Worm (Caenorhabditis elegans) whole organism, L2 larva: ENCODE measurements around the gene C34B4.5.
A peak's percentile ranks its signal among the peaks of the same experiment; 100 is the strongest.

ENCODE experiments used
- C34F6.9 ChIP-seq: fragments of 150-350 bp; optimal IDR thresholded peaks from 2 replicates; lab custom pipeline; 2014; ENCODE audit warnings: missing biosample characterization, missing genetic modification characterization
- F13H6.1 ChIP-seq: sonication (generic microtip); optimal IDR thresholded peaks from 2 replicates; lab custom pipeline; 2016; ENCODE audit warnings: missing genetic modification characterization, missing compliant biosample characterization
- R02D3.7 ChIP-seq: fragments of 150-350 bp; optimal IDR thresholded peaks from 2 replicates; lab custom pipeline; 2014; ENCODE audit warnings: missing biosample characterization, missing genetic modification characterization
- Y55F3AM.14 ChIP-seq: fragments of 200-800 bp; sonication (Bioruptor generic); optimal IDR thresholded peaks from 2 replicates; lab custom pipeline; 2018; ENCODE audit warnings: mild to moderate bottlenecking, missing genetic modification characterization, missing compliant biosample characterization
- alr-1 ChIP-seq: fragments of 150-350 bp; optimal IDR thresholded peaks from 2 replicates; lab custom pipeline; 2014; ENCODE audit warnings: missing biosample characterization, missing genetic modification characterization
- aly-2 ChIP-seq: fragments of 150-350 bp; optimal IDR thresholded peaks from 2 replicates; lab custom pipeline; 2014; ENCODE audit warnings: missing biosample characterization, missing genetic modification characterization
- ama-1 ChIP-seq: fragments of 150-350 bp; optimal IDR thresholded peaks from 2 replicates; lab custom pipeline; 2018; ENCODE audit warnings: inconsistent platforms
- blmp-1 ChIP-seq: sonication (generic microtip); optimal IDR thresholded peaks from 2 replicates; lab custom pipeline; 2017; ENCODE audit warnings: missing genetic modification characterization, mild to moderate bottlenecking, missing compliant biosample characterization, antibody characterized with exemption, moderate library complexity; ENCODE audit not compliant: insufficient read depth
- crh-2 ChIP-seq: sonication (generic microtip); optimal IDR thresholded peaks from 2 replicates; lab custom pipeline; 2017; ENCODE audit warnings: missing biosample characterization, missing genetic modification characterization
- dmd-4 ChIP-seq: sonication (generic microtip); optimal IDR thresholded peaks from 2 replicates; lab custom pipeline; 2017; ENCODE audit warnings: missing biosample characterization, missing genetic modification characterization
- elt-1 ChIP-seq: fragments of 150-350 bp; optimal IDR thresholded peaks from 2 replicates; lab custom pipeline; 2014; ENCODE audit warnings: missing biosample characterization, missing genetic modification characterization
- fos-1 ChIP-seq: fragments of 150-350 bp; optimal IDR thresholded peaks from 2 replicates; lab custom pipeline; 2014; ENCODE audit warnings: missing biosample characterization, missing genetic modification characterization
- gmeb-1 ChIP-seq: fragments of 150-350 bp; optimal IDR thresholded peaks from 2 replicates; lab custom pipeline; 2014; ENCODE audit warnings: missing biosample characterization, missing genetic modification characterization
- lin-11 ChIP-seq: fragments of 150-350 bp; sonication (generic microtip); optimal IDR thresholded peaks from 2 replicates; lab custom pipeline; 2014; ENCODE audit warnings: missing biosample characterization, missing genetic modification characterization, inconsistent platforms, mixed read lengths
- lin-13 ChIP-seq: fragments of 150-350 bp; optimal IDR thresholded peaks from 2 replicates; lab custom pipeline; 2014; ENCODE audit warnings: missing biosample characterization, missing genetic modification reagents, missing genetic modification characterization
- lin-39 ChIP-seq: fragments of 150-350 bp; optimal IDR thresholded peaks from 2 replicates; lab custom pipeline; 2014; ENCODE audit warnings: missing biosample characterization, missing genetic modification reagents, missing genetic modification characterization
- lsy-2 ChIP-seq, 2 experiments: fragments of 150-350 bp in 1 of 2; sonication (generic microtip) in 1 of 2; optimal IDR thresholded peaks; 2 replicates each; lab custom pipeline; 2014 to 2017; ENCODE audit warnings: missing biosample characterization in 2 of 2, missing genetic modification characterization in 2 of 2
- mab-5 ChIP-seq: fragments of 150-350 bp; optimal IDR thresholded peaks from 2 replicates; lab custom pipeline; 2014; ENCODE audit warnings: missing biosample characterization, missing genetic modification characterization
- mdl-1 ChIP-seq, 2 experiments: fragments of 150-350 bp in 1 of 2; sonication (generic microtip) in 1 of 2; optimal IDR thresholded peaks; 2 replicates each; lab custom pipeline; 2017; ENCODE audit warnings: missing biosample characterization in 2 of 2, missing genetic modification characterization in 2 of 2
- nhr-10 ChIP-seq: sonication (generic microtip); optimal IDR thresholded peaks from 2 replicates; lab custom pipeline; 2017; ENCODE audit warnings: missing biosample characterization, missing genetic modification characterization
- nhr-12 ChIP-seq: fragments of 150-350 bp; optimal IDR thresholded peaks from 2 replicates; lab custom pipeline; 2014; ENCODE audit warnings: missing biosample characterization, missing genetic modification characterization
- nhr-21 ChIP-seq: fragments of 150-350 bp; optimal IDR thresholded peaks from 2 replicates; lab custom pipeline; 2014; ENCODE audit warnings: missing biosample characterization, missing genetic modification characterization
- nhr-25 ChIP-seq: fragments of 150-350 bp; sonication (generic microtip); optimal IDR thresholded peaks from 3 replicates; lab custom pipeline; 2014; ENCODE audit warnings: missing biosample characterization, missing genetic modification characterization
- peb-1 ChIP-seq: fragments of 150-350 bp; optimal IDR thresholded peaks from 2 replicates; lab custom pipeline; 2014; ENCODE audit warnings: missing biosample characterization, missing genetic modification characterization
- sem-4 ChIP-seq: fragments of 150-350 bp; optimal IDR thresholded peaks from 2 replicates; lab custom pipeline; 2014; ENCODE audit warnings: missing biosample characterization, missing genetic modification reagents, missing genetic modification characterization
- skn-1 ChIP-seq: sonication (generic microtip); optimal IDR thresholded peaks from 2 replicates; lab custom pipeline; 2017; ENCODE audit warnings: missing biosample characterization, missing genetic modification characterization
- sma-9 ChIP-seq, 2 experiments: fragments of 150-350 bp in 1 of 2; sonication (generic microtip) in 1 of 2; optimal IDR thresholded peaks; 2 replicates each; lab custom pipeline; 2014 to 2016; ENCODE audit warnings: missing genetic modification characterization in 2 of 2, mild to moderate bottlenecking in 1 of 2, missing biosample characterization in 1 of 2, missing compliant biosample characterization in 1 of 2, missing genetic modification reagents in 1 of 2, moderate library complexity in 1 of 2
- snpc-4 ChIP-seq: fragments of 150-350 bp; optimal IDR thresholded peaks from 2 replicates; lab custom pipeline; 2014; ENCODE audit warnings: missing biosample characterization, missing genetic modification characterization
- unc-55 ChIP-seq: fragments of 150-350 bp; sonication (generic microtip); optimal IDR thresholded peaks from 3 replicates; lab custom pipeline; 2014; ENCODE audit warnings: missing biosample characterization, missing genetic modification reagents, missing genetic modification characterization
- unc-62 ChIP-seq: fragments of 150-350 bp; optimal IDR thresholded peaks from 2 replicates; lab custom pipeline; 2014; ENCODE audit warnings: missing biosample characterization, missing genetic modification reagents, missing genetic modification characterization
- zag-1 ChIP-seq: fragments of 150-350 bp; optimal IDR thresholded peaks from 2 replicates; lab custom pipeline; 2014; ENCODE audit warnings: missing biosample characterization, missing genetic modification characterization
- ztf-1 ChIP-seq: fragments of 200-800 bp; sonication (Bioruptor generic); conservative IDR thresholded peaks from 2 replicates; pipeline ENCODE4 v1.3.6; 2022; ENCODE audit warnings: missing genetic modification characterization, missing compliant biosample characterization
- ztf-11 ChIP-seq: sonication (generic microtip); optimal IDR thresholded peaks from 2 replicates; lab custom pipeline; 2017; ENCODE audit warnings: missing biosample characterization, missing genetic modification characterization

Gene C34B4.5

DNA sequence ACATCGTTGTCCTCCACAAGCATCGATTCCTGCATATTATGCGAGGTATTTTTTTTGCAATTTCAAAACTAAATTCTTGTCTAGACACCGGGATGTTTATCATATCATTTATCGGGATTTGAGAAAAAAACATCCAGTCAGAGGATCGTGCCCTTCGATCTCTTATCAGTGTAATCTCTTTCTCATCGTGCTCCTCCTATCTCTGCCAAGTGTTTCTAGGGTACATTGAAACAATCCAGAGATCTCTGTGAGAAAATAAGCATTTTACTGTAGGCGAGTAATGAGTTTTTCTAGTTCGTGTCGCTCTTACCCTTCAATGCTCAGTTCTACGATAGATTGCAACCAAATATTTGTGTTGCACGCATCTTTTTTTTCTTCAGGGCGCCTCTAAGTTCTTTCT lies 7.3 kb upstream of the C34B4.5 start:
- no peak for TF ChIP-seq alr-1 (tag; lab: Kevin White, UChicago)
- no peak for TF ChIP-seq snpc-4 (tag; lab: Kevin White, UChicago)
- no peak for TF ChIP-seq gmeb-1 (tag; lab: Kevin White, UChicago)
- no peak for TF ChIP-seq unc-62
- no peak for TF ChIP-seq Y55F3AM.14 (GFP tag; lab: Kevin White, UChicago)
- TF ChIP-seq elt-1 (tag; lab: Kevin White, UChicago) = no peak
- no peak for TF ChIP-seq mab-5 (tag; lab: Kevin White, UChicago)
- no peak for TF ChIP-seq nhr-21
- TF ChIP-seq nhr-25 (tag; lab: Kevin White, UChicago) = no peak
- no peak for TF ChIP-seq lin-39 (tag; lab: Kevin White, UChicago)
- no peak for TF ChIP-seq sma-9 (GFP tag; optimal IDR thresholded peaks at IDR 0.05; lab: Kevin White, UChicago)
- no peak for TF ChIP-seq sma-9 (tag; optimal IDR thresholded peaks at IDR 0.05; lab: Kevin White, UChicago)
- TF ChIP-seq aly-2 (tag; lab: Kevin White, UChicago) = no peak
- TF ChIP-seq C34F6.9 = no peak
- TF ChIP-seq peb-1 = no peak
- TF ChIP-seq F13H6.1 (tag; lab: Kevin White, UChicago) = no peak
- no peak for TF ChIP-seq blmp-1 (tag; lab: Kevin White, UChicago)
- no peak for TF ChIP-seq skn-1 (tag; lab: Kevin White, UChicago)

DNA sequence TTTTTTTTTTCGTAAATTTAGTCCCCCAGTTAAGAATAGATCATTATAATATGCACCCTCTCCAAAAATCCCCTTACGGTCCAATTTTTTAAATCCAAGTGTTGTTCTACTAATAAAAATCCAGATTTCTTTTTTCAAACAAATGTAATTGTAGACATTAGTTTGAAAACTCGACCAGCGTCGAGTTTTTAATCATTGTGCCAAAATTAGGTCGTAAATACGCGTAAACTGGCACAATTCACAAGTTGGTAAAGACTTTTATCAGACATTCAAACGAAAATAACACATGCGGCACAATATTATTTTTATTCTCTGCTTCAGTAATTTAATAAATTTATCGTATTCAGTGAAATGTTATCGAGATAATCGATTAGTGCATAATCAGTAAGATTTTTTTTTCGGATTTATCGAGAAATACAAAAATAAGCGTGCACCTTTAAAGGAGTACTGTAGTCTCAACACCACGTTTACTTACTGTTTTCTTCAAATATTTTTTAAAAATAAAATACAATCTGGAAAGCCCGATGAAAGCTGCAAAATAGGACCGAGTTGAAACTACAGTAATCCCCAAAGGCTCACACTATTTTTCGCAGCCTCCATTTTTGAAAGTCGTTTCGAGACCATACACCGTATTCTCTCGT lies 5.5 kb upstream of the C34B4.5 start, which contains the start of gene C34B4.4:
C34B4.4 (plus strand) TSS at position 276 of the 641 bp plus-strand sequence.
- TF ChIP-seq lsy-2 (tag; optimal IDR thresholded peaks at IDR 0.05; lab: Kevin White, UChicago) (peak in 1 of 2 experiments; percentile 6), Y55F3AM.14 (GFP tag; lab: Kevin White, UChicago) (peak; percentile 31), lin-13 (GFP tag; lab: Kevin White, UChicago) (peak; percentile 9), R02D3.7 (tag; lab: Kevin White, UChicago) (no peak), nhr-25 (tag; lab: Kevin White, UChicago) (peak; percentile 23), sma-9 (GFP tag; optimal IDR thresholded peaks at IDR 0.05; lab: Kevin White, UChicago) (peak; percentile 29), sma-9 (tag; optimal IDR thresholded peaks at IDR 0.05; lab: Kevin White, UChicago) (no peak), gmeb-1 (tag; lab: Kevin White, UChicago) (no peak)

ce11 chrV:13092349-13092748 lies 3.4 kb upstream of the C34B4.5 start, which contains the start of gene lurp-4:
TSS of gene lurp-4 (plus strand) at chrV:13092649.
- no peak for TF ChIP-seq crh-2 (tag; lab: Kevin White, UChicago)
- TF ChIP-seq mdl-1 (tag; optimal IDR thresholded peaks at IDR 0.05; lab: Kevin White, UChicago) = no peak
- TF ChIP-seq lin-11 (tag; lab: Kevin White, UChicago) = no peak
- TF ChIP-seq dmd-4 = no peak
- no peak for TF ChIP-seq ztf-11
- no peak for TF ChIP-seq lin-13 (GFP tag; lab: Kevin White, UChicago)
- TF ChIP-seq ama-1 (lab: Kevin White, UChicago) = no peak
- TF ChIP-seq gmeb-1 (tag; lab: Kevin White, UChicago) = no peak
- TF ChIP-seq R02D3.7 (tag; lab: Kevin White, UChicago) = no peak
- TF ChIP-seq zag-1 (tag; lab: Kevin White, UChicago) = no peak
- TF ChIP-seq peb-1 = no peak

DNA sequence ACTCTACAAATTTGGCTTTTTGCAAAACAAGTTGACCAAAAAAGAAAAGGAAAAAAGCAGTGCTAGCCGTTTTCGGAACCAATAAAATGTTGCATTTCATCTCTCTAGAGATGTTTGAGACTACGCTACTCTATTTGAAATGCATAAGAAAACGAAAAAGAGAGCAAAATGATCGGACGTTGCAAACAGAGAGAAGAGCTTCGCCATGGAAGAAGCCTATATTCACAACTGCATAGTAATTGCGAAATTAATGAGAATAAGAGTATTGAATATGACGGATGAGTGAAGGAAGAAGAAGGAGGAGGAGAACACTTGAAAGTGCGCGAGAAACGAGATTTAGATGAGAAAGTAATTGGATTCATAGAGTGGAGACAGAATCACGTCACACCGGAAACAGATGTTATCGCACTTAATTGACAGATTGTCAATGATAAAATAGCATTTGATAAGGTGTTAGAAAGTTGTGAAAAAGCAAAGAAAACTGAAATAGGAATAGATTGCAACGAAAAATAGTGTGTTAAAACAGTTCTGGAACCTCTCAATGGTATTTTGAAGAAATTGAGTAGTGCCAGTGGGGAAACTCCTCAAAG lies 10.2 kb downstream of the C34B4.5 start:
- peak; percentile 3 for TF ChIP-seq fos-1 (tag; lab: Kevin White, UChicago)
- peak; percentile 67 for TF ChIP-seq unc-55 (GFP tag; lab: Kevin White, UChicago)
- TF ChIP-seq gmeb-1 (tag; lab: Kevin White, UChicago) = no peak
- no peak for TF ChIP-seq nhr-12
- TF ChIP-seq, all 48 proteins: peak for 2

ce11 chrV:13111599-13112191 lies 15.9 kb downstream of the C34B4.5 start:
- TF ChIP-seq ztf-1 (no peak), Y55F3AM.14 (GFP tag; lab: Kevin White, UChicago) (peak; percentile 30), unc-55 (GFP tag; lab: Kevin White, UChicago) (peak; percentile 47), sem-4 (no peak), C34F6.9 (peak; percentile 14), peb-1 (no peak), nhr-10 (tag; lab: Kevin White, UChicago) (no peak), zag-1 (tag; lab: Kevin White, UChicago) (peak; percentile 62)
